Worm (Caenorhabditis elegans) whole organism, L3 larva: ENCODE results near the gene cnc-11.

Experiments used
- ceh-28 ChIP-seq: fragments of 150-350 bp; optimal IDR thresholded peaks from 2 replicates; lab custom pipeline; 2014; ENCODE audit warnings: missing biosample characterization, missing genetic modification reagents, missing genetic modification characterization
- egl-27 ChIP-seq: sonication (generic microtip); optimal IDR thresholded peaks from 4 replicates; lab custom pipeline; 2017; ENCODE audit warnings: missing biosample characterization, missing genetic modification reagents, missing genetic modification characterization
- fkh-10 ChIP-seq: sonication (generic microtip); optimal IDR thresholded peaks from 2 replicates; lab custom pipeline; 2017; ENCODE audit warnings: missing biosample characterization, missing genetic modification reagents, missing genetic modification characterization
- nhr-23 ChIP-seq: fragments of 150-350 bp; optimal IDR thresholded peaks from 2 replicates; lab custom pipeline; 2014; ENCODE audit warnings: missing biosample characterization, missing genetic modification reagents, missing genetic modification characterization
- nhr-28 ChIP-seq: fragments of 150-350 bp; optimal IDR thresholded peaks from 2 replicates; lab custom pipeline; 2014; ENCODE audit warnings: missing biosample characterization, missing genetic modification characterization
- snpc-4 ChIP-seq: fragments of 150-350 bp; optimal IDR thresholded peaks from 2 replicates; lab custom pipeline; 2014; ENCODE audit warnings: missing biosample characterization, missing genetic modification characterization
- tbx-2 ChIP-seq: sonication (generic microtip); optimal IDR thresholded peaks from 2 replicates; lab custom pipeline; 2016; ENCODE audit warnings: mild to moderate bottlenecking, missing genetic modification characterization, missing compliant biosample characterization
- zag-1 ChIP-seq: fragments of 150-350 bp; optimal IDR thresholded peaks from 2 replicates; lab custom pipeline; 2014; ENCODE audit warnings: missing biosample characterization, missing genetic modification characterization

ce11 chrV:1423338-1423737, 18.8 kb upstream of the cnc-11 start:
- TF ChIP-seq nhr-23 (tag; lab: Kevin White, UChicago) (no peak), tbx-2 (no peak), ceh-28 (tag; lab: Kevin White, UChicago) (no peak), egl-27 (no peak), zag-1 (tag; lab: Kevin White, UChicago) (no peak), nhr-28 (tag; lab: Kevin White, UChicago) (no peak), snpc-4 (tag; lab: Kevin White, UChicago) (no peak), fkh-10 (GFP tag; lab: Kevin White, UChicago) (no peak)
